Fruit fly (Drosophila melanogaster): ENCODE data around the gene Rab27.

Gene Rab27

DNA sequence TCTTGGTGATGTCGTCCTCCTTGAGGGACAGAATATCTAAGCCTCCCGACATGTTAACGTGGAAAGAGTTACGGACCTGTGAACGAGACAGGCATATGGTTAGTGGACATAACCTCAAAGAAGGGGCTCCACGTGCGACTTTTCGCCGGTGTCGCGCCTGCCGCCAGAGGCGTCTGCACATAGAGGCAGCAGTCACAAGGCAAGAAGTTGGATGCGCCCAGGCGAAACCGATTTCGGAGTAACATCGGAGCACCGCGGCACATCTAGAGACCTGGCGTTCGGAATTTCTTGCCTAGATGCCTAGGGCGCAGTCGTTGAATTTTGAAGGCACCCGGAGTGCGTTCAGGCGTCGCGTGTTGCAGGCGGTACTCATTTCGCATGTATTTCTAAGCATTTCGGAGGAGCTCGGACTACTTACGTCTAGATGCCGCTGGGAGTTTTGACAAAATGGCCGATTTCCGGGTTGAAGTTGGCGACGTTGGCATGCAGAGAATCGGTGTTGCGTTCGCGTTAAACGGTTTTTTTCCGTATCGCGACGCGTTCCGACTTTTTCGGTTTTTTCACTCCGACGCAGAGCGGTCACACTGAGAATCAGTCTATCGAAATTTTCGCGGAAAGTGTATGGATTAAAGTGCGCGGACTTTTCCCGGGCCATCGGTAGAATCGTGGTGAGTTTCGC is 6.2 kb upstream of the Rab27 start, which contains the start of the genes sta and inc (continued):
- peak; percentile 50; the same call in 1 of the 2 replicates for TF ChIP-seq Nf-YA (GFP tag; IDR thresholded peaks at IDR 0.05)
- peak; percentile 6 for TF ChIP-seq luna (GFP tag; optimal IDR thresholded peaks at IDR 0.05)
- TF ChIP-seq hkb (optimal IDR thresholded peaks at IDR 0.05), result peak; percentile 35
- peak; percentile 74 for TF ChIP-seq hkb (GFP tag; IDR thresholded peaks at IDR 0.05)
- TF ChIP-seq lab (GFP tag; optimal IDR thresholded peaks at IDR 0.05), result peak; percentile 92
- TF ChIP-seq HmgZ (tag; optimal IDR thresholded peaks at IDR 0.05), result peak; percentile 85
- TF ChIP-seq CG8388 (GFP tag; optimal IDR thresholded peaks at IDR 0.05), result peak; percentile 55
- no peak for TF ChIP-seq ftz-f1 (GFP tag; optimal IDR thresholded peaks at IDR 0.05)
- TF ChIP-seq Mes4 (GFP tag; optimal IDR thresholded peaks at IDR 0.05), result peak; percentile 81
- peak; percentile 78 for TF ChIP-seq Myb (GFP tag; optimal IDR thresholded peaks at IDR 0.05)
- peak; percentile 45; the same call in 1 of the 2 replicates for TF ChIP-seq CG14014 (GFP tag; IDR thresholded peaks at IDR 0.05)
- peak; percentile 74; the same call in 2 of the 3 replicates for TF ChIP-seq CG11456 (GFP tag; IDR thresholded peaks at IDR 0.05)
- TF ChIP-seq Neu2 (GFP tag; optimal IDR thresholded peaks at IDR 0.05; ENCODE audit: borderline replicate concordance), result no peak
- TF ChIP-seq CG10431 (GFP tag; optimal IDR thresholded peaks at IDR 0.05), result peak; percentile 91
- peak; percentile 11 for TF ChIP-seq grn (GFP tag; optimal IDR thresholded peaks at IDR 0.05)
- no peak for TF ChIP-seq CG32772 (GFP tag; IDR thresholded peaks at IDR 0.05)
- no peak for TF ChIP-seq Ptx1 (GFP tag; IDR thresholded peaks at IDR 0.05)
- TF ChIP-seq sd (tag; optimal IDR thresholded peaks at IDR 0.05), result peak; percentile 78
- peak; percentile 11 for TF ChIP-seq Sry-β (GFP tag; optimal IDR thresholded peaks at IDR 0.05)
- TF ChIP-seq lmd (GFP tag; IDR thresholded peaks at IDR 0.05), result peak; percentile 32; the same call in 1 of the 2 replicates
- peak; percentile 81 for TF ChIP-seq B-H2 (GFP tag; optimal IDR thresholded peaks at IDR 0.05)
- TF ChIP-seq run (tag; optimal IDR thresholded peaks at IDR 0.05), result peak; percentile 11
- TF ChIP-seq zfh1 (GFP tag; IDR thresholded peaks at IDR 0.05), result peak; percentile 70; the same call in 2 of the 3 replicates
- peak; percentile 74 for TF ChIP-seq CG42726 (GFP tag; IDR thresholded peaks at IDR 0.05; ENCODE audit: partially characterized antibody)
- peak; percentile 47 for TF ChIP-seq CG13775 (GFP tag; optimal IDR thresholded peaks at IDR 0.05)
- peak; percentile 65 for TF ChIP-seq knrl (GFP tag; IDR thresholded peaks at IDR 0.05; ENCODE audit: partially characterized antibody)
- no peak for TF ChIP-seq vnd (GFP tag; IDR thresholded peaks at IDR 0.05; ENCODE audit: partially characterized antibody)
- no peak for TF ChIP-seq Trl (optimal IDR thresholded peaks at IDR 0.05)
- TF ChIP-seq Trl (GFP tag; optimal IDR thresholded peaks at IDR 0.05), result peak; percentile 63
- TF ChIP-seq en (GFP tag; optimal IDR thresholded peaks at IDR 0.05), result no peak
- TF ChIP-seq CG2889 (GFP tag; IDR thresholded peaks at IDR 0.05), result no peak
- no peak for TF ChIP-seq CkIIα-i1 (GFP tag; IDR thresholded peaks at IDR 0.05)
- peak; percentile 57 for TF ChIP-seq CG3995 (GFP tag; optimal IDR thresholded peaks at IDR 0.05)
- TF ChIP-seq CG30431 (GFP tag; optimal IDR thresholded peaks at IDR 0.05), result peak; percentile 26
- TF ChIP-seq CG8765 (GFP tag; IDR thresholded peaks at IDR 0.05), result no peak
- no peak for TF ChIP-seq CG15479 (GFP tag; optimal IDR thresholded peaks at IDR 0.05)
- peak; percentile 86 for TF ChIP-seq MTF-1 (GFP tag; optimal IDR thresholded peaks at IDR 0.05; ENCODE audit: borderline replicate concordance)
- TF ChIP-seq Atf6 (GFP tag; IDR thresholded peaks at IDR 0.05), result peak; percentile 67
- TF ChIP-seq CG16863 (GFP tag; optimal IDR thresholded peaks at IDR 0.05), result no peak
- peak; percentile 92 for TF ChIP-seq CG34376 (GFP tag; optimal IDR thresholded peaks at IDR 0.05)
- TF ChIP-seq CG11723 (GFP tag; optimal IDR thresholded peaks at IDR 0.05), result peak; percentile 66
- TF ChIP-seq CG12769 (tag; optimal IDR thresholded peaks at IDR 0.05), result no peak
- peak; percentile 48 for TF ChIP-seq CG11398 (GFP tag; optimal IDR thresholded peaks at IDR 0.05)
- TF ChIP-seq Gsc (GFP tag; IDR thresholded peaks at IDR 0.05), result no peak
- peak; percentile 85 for TF ChIP-seq bcd (GFP tag; optimal IDR thresholded peaks at IDR 0.05)
- no peak for TF ChIP-seq pfk (GFP tag; optimal IDR thresholded peaks at IDR 0.05)
- TF ChIP-seq zen2 (GFP tag; IDR thresholded peaks at IDR 0.05; ENCODE audit: partially characterized antibody), result peak; percentile 66; the same call in 2 of the 3 replicates
- TF ChIP-seq CG33557 (GFP tag; optimal IDR thresholded peaks at IDR 0.05), result peak; percentile 49
- peak; percentile 47 for TF ChIP-seq CG10979 (tag; optimal IDR thresholded peaks at IDR 0.05)
- peak; percentile 31 for TF ChIP-seq CG1529 (GFP tag; optimal IDR thresholded peaks at IDR 0.05)

Measured in whole organism, embryonic.